Worm (Caenorhabditis elegans) whole organism, L3 larva: ENCODE measurements around the gene del-8.

Experiments used
- R02D3.7 ChIP-seq: fragments of 150-350 bp; optimal IDR thresholded peaks from 2 replicates; lab custom pipeline; 2014; ENCODE audit warnings: missing biosample characterization, missing genetic modification characterization
- ZK546.5 ChIP-seq: sonication (generic microtip); optimal IDR thresholded peaks from 2 replicates; lab custom pipeline; 2017; ENCODE audit warnings: missing biosample characterization, missing genetic modification characterization
- ama-1 ChIP-seq: fragments of 150-350 bp; optimal IDR thresholded peaks from 2 replicates; lab custom pipeline; 2018
- ceh-16 ChIP-seq: sonication (generic microtip); optimal IDR thresholded peaks from 2 replicates; lab custom pipeline; 2017; ENCODE audit warnings: missing biosample characterization, missing genetic modification characterization
- ceh-82 ChIP-seq: fragments of 150-350 bp; optimal IDR thresholded peaks from 2 replicates; lab custom pipeline; 2014; ENCODE audit warnings: missing biosample characterization, missing genetic modification characterization
- egl-27 ChIP-seq: sonication (generic microtip); optimal IDR thresholded peaks from 4 replicates; lab custom pipeline; 2017; ENCODE audit warnings: missing biosample characterization, missing genetic modification reagents, missing genetic modification characterization
- egl-5 ChIP-seq: fragments of 150-350 bp; optimal IDR thresholded peaks from 2 replicates; lab custom pipeline; 2017; ENCODE audit warnings: missing biosample characterization, missing genetic modification reagents, missing genetic modification characterization, inconsistent platforms
- elt-1 ChIP-seq: fragments of 150-350 bp; optimal IDR thresholded peaks from 2 replicates; lab custom pipeline; 2014; ENCODE audit warnings: missing biosample characterization, missing genetic modification characterization
- elt-2 ChIP-seq: sonication (generic microtip); optimal IDR thresholded peaks from 2 replicates; lab custom pipeline; 2016; ENCODE audit warnings: missing genetic modification reagents, mild to moderate bottlenecking, missing genetic modification characterization, missing compliant biosample characterization
- elt-3 ChIP-seq, 3 experiments: fragments of 150-350 bp in 1 of 3; sonication (generic microtip) in 2 of 3; optimal IDR thresholded peaks; 2 replicates in 2 of 3; 4 replicates in 1 of 3; lab custom pipeline; 2014 to 2017; ENCODE audit warnings: missing biosample characterization in 3 of 3, missing genetic modification characterization in 3 of 3
- jun-1 ChIP-seq: fragments of 150-350 bp; optimal IDR thresholded peaks from 2 replicates; lab custom pipeline; 2014; ENCODE audit warnings: missing biosample characterization, missing genetic modification reagents, missing genetic modification characterization
- lin-39 ChIP-seq: fragments of 150-350 bp; optimal IDR thresholded peaks from 2 replicates; lab custom pipeline; 2018; ENCODE audit warnings: missing biosample characterization, missing genetic modification reagents, missing genetic modification characterization
- mdl-1 ChIP-seq: fragments of 150-350 bp; optimal IDR thresholded peaks from 2 replicates; lab custom pipeline; 2014; ENCODE audit warnings: missing biosample characterization, missing genetic modification characterization
- mml-1 ChIP-seq: fragments of 150-350 bp; sonication (generic microtip); optimal IDR thresholded peaks from 3 replicates; lab custom pipeline; 2014; ENCODE audit warnings: missing biosample characterization, missing genetic modification characterization
- nfya-1 ChIP-seq: sonication (generic microtip); optimal IDR thresholded peaks from 2 replicates; lab custom pipeline; 2017; ENCODE audit warnings: missing genetic modification characterization, mild to moderate bottlenecking, missing compliant biosample characterization, antibody characterized with exemption, moderate library complexity; ENCODE audit not compliant: insufficient read depth
- nhr-11 ChIP-seq: fragments of 150-350 bp; optimal IDR thresholded peaks from 2 replicates; lab custom pipeline; 2014; ENCODE audit warnings: missing biosample characterization, missing genetic modification characterization
- nhr-12 ChIP-seq: fragments of 150-350 bp; optimal IDR thresholded peaks from 2 replicates; lab custom pipeline; 2014; ENCODE audit warnings: missing biosample characterization, missing genetic modification characterization
- nhr-23 ChIP-seq: fragments of 150-350 bp; optimal IDR thresholded peaks from 2 replicates; lab custom pipeline; 2014; ENCODE audit warnings: missing biosample characterization, missing genetic modification reagents, missing genetic modification characterization
- nhr-237 ChIP-seq: fragments of 150-350 bp; optimal IDR thresholded peaks from 2 replicates; lab custom pipeline; 2014; ENCODE audit warnings: missing biosample characterization, missing genetic modification characterization
- nhr-25 ChIP-seq: sonication (generic microtip); optimal IDR thresholded peaks from 2 replicates; lab custom pipeline; 2017; ENCODE audit warnings: missing biosample characterization, missing genetic modification characterization
- nhr-28 ChIP-seq: fragments of 150-350 bp; optimal IDR thresholded peaks from 2 replicates; lab custom pipeline; 2014; ENCODE audit warnings: missing biosample characterization, missing genetic modification characterization
- nhr-43 ChIP-seq: sonication (generic microtip); optimal IDR thresholded peaks from 2 replicates; lab custom pipeline; 2016; ENCODE audit warnings: mild to moderate bottlenecking, missing genetic modification characterization, missing compliant biosample characterization; ENCODE audit not compliant: poor library complexity, severe bottlenecking
- pha-4 ChIP-seq: fragments of 150-350 bp; optimal IDR thresholded peaks from 2 replicates; lab custom pipeline; 2014; ENCODE audit warnings: missing biosample characterization, missing genetic modification reagents, missing genetic modification characterization
- pqm-1 ChIP-seq: fragments of 150-350 bp; optimal IDR thresholded peaks from 2 replicates; lab custom pipeline; 2017; ENCODE audit warnings: missing biosample characterization, missing genetic modification characterization, inconsistent platforms
- unc-39 ChIP-seq: sonication (generic microtip); optimal IDR thresholded peaks from 4 replicates; lab custom pipeline; 2017; ENCODE audit warnings: missing biosample characterization, missing genetic modification characterization
- unc-62 ChIP-seq: fragments of 150-350 bp; sonication (generic microtip); optimal IDR thresholded peaks from 4 replicates; lab custom pipeline; 2014; ENCODE audit warnings: missing biosample characterization, missing genetic modification reagents, missing genetic modification characterization
- ztf-11 ChIP-seq: fragments of 150-350 bp; optimal IDR thresholded peaks from 2 replicates; lab custom pipeline; 2014; ENCODE audit warnings: missing biosample characterization, missing genetic modification characterization

The del-8 gene

DNA sequence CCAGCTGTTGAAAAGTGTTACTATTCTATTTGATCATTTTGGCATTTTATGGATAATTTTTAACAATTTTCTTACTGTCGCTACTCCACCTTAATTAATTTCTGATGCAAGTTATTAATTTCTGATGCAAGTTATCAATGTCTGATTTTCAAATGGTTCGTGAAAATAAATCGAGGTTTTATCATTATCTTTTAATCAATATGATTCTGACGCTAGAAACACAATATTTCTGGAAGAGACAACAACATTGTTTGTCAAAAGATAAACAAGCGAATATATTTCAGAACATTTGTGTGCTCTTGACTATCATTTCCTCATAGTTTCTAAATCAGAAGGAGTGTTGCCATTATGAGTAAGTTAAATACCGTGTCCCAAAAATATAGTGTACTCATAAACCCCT lies 22.8 kb upstream of the del-8 start, which contains the start of gene F49E2.2:
Gene F49E2.2 (plus strand): TSS at position 301 of the 400 bp plus-strand sequence.
- TF ChIP-seq lin-39 (tag; lab: Kevin White, UChicago): no peak
- TF ChIP-seq unc-62: no peak
- no peak for TF ChIP-seq nhr-237 (tag; lab: Kevin White, UChicago)
- TF ChIP-seq jun-1 (tag; lab: Kevin White, UChicago): no peak
- TF ChIP-seq pqm-1: no peak
- no peak for TF ChIP-seq mdl-1 (tag; lab: Kevin White, UChicago)
- no peak for TF ChIP-seq nhr-43 (tag; lab: Kevin White, UChicago)
- TF ChIP-seq nhr-23: no peak
- no peak for TF ChIP-seq ZK546.5
- no peak for TF ChIP-seq egl-27 (tag; lab: Kevin White, UChicago)
- TF ChIP-seq nhr-12 (tag; lab: Kevin White, UChicago): no peak
- no peak for TF ChIP-seq elt-1 (tag; lab: Kevin White, UChicago)
- TF ChIP-seq pha-4 (tag; lab: Kevin White, UChicago): no peak
- TF ChIP-seq ceh-82 (tag; lab: Kevin White, UChicago): no peak

DNA sequence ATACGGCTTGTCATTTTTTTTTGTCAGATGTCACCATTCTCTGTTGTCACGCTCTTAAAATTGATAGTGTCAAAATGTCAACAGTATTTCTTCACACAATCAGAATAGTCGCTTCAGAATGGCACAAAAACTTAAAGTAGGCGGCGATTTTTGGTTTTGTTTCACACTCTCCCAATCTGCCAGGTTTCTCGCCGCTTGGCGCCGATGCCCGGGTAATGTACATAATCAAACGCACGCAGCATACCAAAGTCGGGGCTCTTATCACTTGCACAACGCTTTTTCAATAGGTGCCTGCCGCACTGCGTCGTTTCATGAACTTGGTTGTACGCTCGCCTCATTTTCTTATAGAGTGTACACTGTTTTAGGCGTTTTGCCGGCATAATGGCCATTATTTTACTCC lies 20.6 kb upstream of the del-8 start:
- TF ChIP-seq nhr-43 (tag; lab: Kevin White, UChicago) (no peak), ztf-11 (tag; lab: Kevin White, UChicago) (no peak), nhr-12 (tag; lab: Kevin White, UChicago) (no peak), ZK546.5 (no peak), elt-2 (tag; lab: Kevin White, UChicago) (peak; percentile 87), pqm-1 (peak; percentile 55), ceh-16 (tag; lab: Kevin White, UChicago) (no peak), ama-1 (lab: Kevin White, UChicago) (no peak)

DNA sequence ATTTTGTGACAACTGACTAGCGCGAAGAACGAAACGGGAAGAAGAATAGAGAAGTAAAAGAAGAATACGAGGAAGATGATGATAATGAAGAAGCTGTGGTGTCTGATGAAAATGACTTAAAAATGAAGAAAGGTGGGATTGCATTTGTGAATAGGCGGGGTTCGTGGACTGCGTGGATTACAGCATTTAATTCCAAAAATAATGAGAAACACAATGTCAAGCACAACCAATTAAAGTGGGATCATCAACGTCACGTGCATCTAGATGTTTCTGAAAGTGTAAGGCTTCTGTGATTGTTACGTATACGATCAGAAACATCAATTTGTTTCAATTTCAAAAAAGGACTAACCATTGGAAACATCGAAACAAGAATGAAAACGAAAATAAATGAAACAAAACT lies 12.3 kb upstream of the del-8 start, which contains the start of gene glb-17:
Gene glb-17 (minus strand): TSS at position 101 of the 400 bp plus-strand sequence.
- no peak for TF ChIP-seq nhr-28
- TF ChIP-seq unc-39 (tag; lab: Kevin White, UChicago): no peak
- no peak for TF ChIP-seq R02D3.7
- no peak for TF ChIP-seq pqm-1
- TF ChIP-seq, all 47 proteins: peak for 0

DNA sequence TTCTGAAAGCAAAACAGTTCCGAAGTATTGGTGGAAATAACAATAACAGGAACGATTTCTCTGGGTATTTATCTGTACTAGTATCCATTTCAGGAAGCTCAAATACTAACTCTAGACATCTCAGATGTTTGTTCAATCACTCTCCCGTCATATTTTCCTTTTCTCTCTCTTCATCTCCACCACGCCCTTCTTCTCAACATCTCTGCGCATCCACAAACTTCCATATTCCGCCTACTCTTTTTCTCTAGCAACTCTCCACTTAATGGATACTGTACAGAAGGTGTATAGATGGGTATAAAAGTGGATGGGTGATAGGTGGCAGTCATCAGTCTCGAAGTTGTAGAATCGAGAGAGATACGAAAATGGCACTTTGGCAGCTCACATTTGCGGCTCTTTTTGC lies 4.9 kb upstream of the del-8 start, which contains the start of gene gpx-5:
Gene gpx-5 (plus strand): TSS at position 336 of the 400 bp plus-strand sequence.
- TF ChIP-seq nhr-23 (peak; percentile 47), unc-39 (tag; lab: Kevin White, UChicago) (no peak), lin-39 (tag; lab: Kevin White, UChicago) (no peak), nhr-43 (tag; lab: Kevin White, UChicago) (no peak), egl-5 (tag; lab: Kevin White, UChicago) (peak; percentile 5), nhr-25 (tag; lab: Kevin White, UChicago) (peak; percentile 59), pha-4 (tag; lab: Kevin White, UChicago) (peak; percentile 60), elt-3 (tag; optimal IDR thresholded peaks at IDR 0.05; lab: Kevin White, UChicago) (no peak), nhr-28 (no peak), nhr-11 (tag; lab: Kevin White, UChicago) (no peak), nfya-1 (tag; lab: Kevin White, UChicago) (peak; percentile 17), unc-62 (no peak), nhr-12 (tag; lab: Kevin White, UChicago) (no peak)

DNA sequence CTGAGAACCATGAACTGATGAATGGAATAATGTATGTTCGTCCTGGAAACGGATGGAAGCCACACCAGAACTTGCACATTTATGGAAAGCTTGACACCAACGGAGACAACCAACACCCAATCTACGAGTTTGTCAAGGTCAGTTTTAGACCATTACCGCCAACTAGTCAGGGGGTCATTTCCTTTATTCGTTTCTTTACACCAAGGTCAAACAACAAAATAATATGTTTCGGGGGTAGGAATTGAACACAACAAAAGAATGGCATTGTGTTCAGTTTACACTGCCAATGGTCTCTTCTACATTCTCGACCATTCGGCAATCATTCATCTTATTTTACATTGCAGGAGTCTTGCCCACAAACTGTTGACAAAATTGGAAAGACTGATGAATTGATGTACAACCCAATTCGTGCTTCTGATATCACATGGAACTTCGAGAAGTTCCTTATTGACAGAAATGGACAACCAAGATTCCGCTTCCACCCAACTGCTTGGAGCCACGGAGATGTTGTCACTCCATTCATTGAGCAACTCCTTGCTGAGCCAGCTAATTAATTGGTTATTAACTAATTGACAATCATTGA lies 3.5 kb upstream of the del-8 start:
- TF ChIP-seq nhr-25 (tag; lab: Kevin White, UChicago): peak; percentile 70
- TF ChIP-seq mml-1: no peak
- TF ChIP-seq nhr-43 (tag; lab: Kevin White, UChicago): peak; percentile 3
- no peak for TF ChIP-seq elt-3 (tag; optimal IDR thresholded peaks at IDR 0.05; lab: Kevin White, UChicago)

DNA sequence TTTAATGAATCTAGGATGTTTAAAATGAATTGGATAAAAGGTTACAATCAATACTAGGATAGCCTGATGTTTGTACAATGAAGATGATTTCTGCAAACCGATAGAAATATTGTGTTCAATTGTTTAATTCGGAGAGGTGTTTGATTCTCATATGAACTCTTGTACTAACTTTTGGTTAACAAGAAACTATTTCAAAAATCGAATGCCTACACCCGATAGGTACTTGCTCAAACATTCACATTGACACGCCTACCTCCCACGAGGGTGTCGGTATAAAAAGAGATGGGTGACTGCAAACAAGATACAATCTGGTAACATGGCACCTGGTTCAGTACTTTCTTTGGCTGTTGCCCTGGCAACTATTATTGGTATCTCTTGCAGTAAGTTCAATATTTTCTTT lies 1.6 kb upstream of the del-8 start, which contains the start of gene gpx-3:
Gene gpx-3 (plus strand): TSS at position 301 of the 400 bp plus-strand sequence.
- TF ChIP-seq nhr-11 (tag; lab: Kevin White, UChicago) (no peak), pha-4 (tag; lab: Kevin White, UChicago) (peak; percentile 2), nhr-25 (tag; lab: Kevin White, UChicago) (no peak)
